Fruit fly (Drosophila melanogaster) whole organism, embryonic: ENCODE results near the gene mRpL28.

ENCODE experiments used
- Adf1 ChIP-seq: fragments of 200-800 bp; sonication (Bioruptor generic); IDR thresholded peaks from 2 replicates; pipeline ENCODE4 v1.3.6; 2022; ENCODE audit warnings: missing biosample characterization, missing genetic modification characterization
- Aef1 ChIP-seq: fragments of 200-800 bp; sonication (Bioruptor generic); IDR thresholded peaks from 3 replicates; pipeline ENCODE4 v1.3.6; 2022; ENCODE audit warnings: missing biosample characterization, missing genetic modification characterization
- Atf3 ChIP-seq: fragments of 200-800 bp; sonication (Bioruptor generic); optimal IDR thresholded peaks from 3 replicates; lab custom pipeline; 2016; ENCODE audit warnings: missing biosample characterization, missing genetic modification characterization
- Awh ChIP-seq: fragments of 200-800 bp; sonication (Bioruptor generic); IDR thresholded peaks from 2 replicates; pipeline ENCODE4, ENCODE4 v1.3.6; 2022; ENCODE audit warnings: missing biosample characterization, missing genetic modification characterization
- Blimp-1 ChIP-seq: fragments of 200-800 bp; sonication (Bioruptor generic); optimal IDR thresholded peaks from 3 replicates; lab custom pipeline; 2018; ENCODE audit warnings: missing biosample characterization, missing genetic modification characterization, mild to moderate bottlenecking, moderate library complexity, missing genetic modification reagents
- CG1024 ChIP-seq: fragments of 200-800 bp; sonication (Bioruptor generic); IDR thresholded peaks from 2 replicates; pipeline ENCODE4 v1.3.6; 2022; ENCODE audit warnings: missing biosample characterization, missing genetic modification characterization
- CG11085 ChIP-seq: fragments of 200-800 bp; sonication (Bioruptor generic); IDR thresholded peaks from 2 replicates; pipeline ENCODE4 v1.3.6; 2022; ENCODE audit warnings: missing biosample characterization, missing genetic modification characterization
- CG11456 ChIP-seq: fragments of 200-800 bp; sonication (Bioruptor generic); IDR thresholded peaks from 3 replicates; pipeline ENCODE4 v1.3.6; 2022; ENCODE audit warnings: missing biosample characterization, missing genetic modification characterization
- CG14014 ChIP-seq: fragments of 200-800 bp; sonication (Bioruptor generic); IDR thresholded peaks from 2 replicates; pipeline ENCODE4 v1.3.6; 2022; ENCODE audit warnings: missing biosample characterization, missing genetic modification characterization
- CG14710 ChIP-seq: fragments of 200-800 bp; sonication (Bioruptor generic); optimal IDR thresholded peaks from 3 replicates; lab custom pipeline; 2019; ENCODE audit warnings: missing biosample characterization, mild to moderate bottlenecking, missing genetic modification characterization, moderate library complexity
- CG17612 ChIP-seq: fragments of 200-800 bp; sonication (Bioruptor generic); IDR thresholded peaks from 2 replicates; pipeline ENCODE4 v1.3.6; 2022; ENCODE audit warnings: missing biosample characterization, missing genetic modification characterization
- CG1832 ChIP-seq: fragments of 200-800 bp; sonication (Bioruptor generic); optimal IDR thresholded peaks from 2 replicates; lab custom pipeline; 2017; ENCODE audit warnings: missing biosample characterization, mild to moderate bottlenecking, missing genetic modification characterization, inconsistent platforms
- CG32772 ChIP-seq: fragments of 200-800 bp; sonication (Bioruptor generic); IDR thresholded peaks from 2 replicates; pipeline ENCODE4 v1.3.6; 2022; ENCODE audit warnings: missing biosample characterization, missing genetic modification characterization
- CG4854 ChIP-seq: fragments of 200-800 bp; sonication (Bioruptor generic); optimal IDR thresholded peaks from 2 replicates; lab custom pipeline; 2016; ENCODE audit warnings: missing biosample characterization, missing genetic modification characterization, inconsistent platforms
- CG5953 ChIP-seq: fragments of 200-800 bp; sonication (Bioruptor generic); IDR thresholded peaks from 2 replicates; pipeline ENCODE4 v1.3.6; 2022; ENCODE audit warnings: missing biosample characterization, missing genetic modification characterization
- CG6654 ChIP-seq: fragments of 200-800 bp; sonication (Bioruptor generic); optimal IDR thresholded peaks from 2 replicates; lab custom pipeline; 2017; ENCODE audit warnings: missing biosample characterization, mild to moderate bottlenecking, missing genetic modification characterization
- CG6689 ChIP-seq: fragments of 200-800 bp; sonication (Bioruptor generic); IDR thresholded peaks from 2 replicates; pipeline ENCODE4 v1.3.6; 2022; ENCODE audit warnings: missing biosample characterization, missing genetic modification characterization
- CG8281 ChIP-seq: fragments of 200-800 bp; sonication (Bioruptor generic); optimal IDR thresholded peaks from 2 replicates; lab custom pipeline; 2018; ENCODE audit warnings: missing biosample characterization, mild to moderate bottlenecking, missing genetic modification characterization, moderate library complexity
- D ChIP-seq, 2 experiments: fragments of 200-800 bp in 1 of 2; fragments of >200 bp in 1 of 2; sonication (Bioruptor generic) in 1 of 2; optimal IDR thresholded peaks; 2 replicates in 1 of 2; 3 replicates in 1 of 2; lab custom pipeline; 2017; ENCODE audit warnings: mild to moderate bottlenecking in 1 of 2, missing biosample characterization in 1 of 2, missing genetic modification characterization in 1 of 2, missing genetic modification reagents in 1 of 2
- Doc2 ChIP-seq: fragments of 200-800 bp; sonication (Bioruptor generic); IDR thresholded peaks from 2 replicates; pipeline ENCODE4 v1.3.6; 2022; ENCODE audit warnings: missing biosample characterization, missing genetic modification characterization
- H15 ChIP-seq: fragments of 200-800 bp; sonication (Bioruptor generic); IDR thresholded peaks from 3 replicates; pipeline ENCODE4 v1.3.6; 2022; ENCODE audit warnings: missing biosample characterization, missing genetic modification characterization
- Hr78 ChIP-seq, 2 experiments: fragments of 200-800 bp in 1 of 2; fragments of >200 bp in 1 of 2; sonication (Bioruptor generic) in 1 of 2; optimal IDR thresholded peaks; 2 replicates each; lab custom pipeline; 2017 to 2019; ENCODE audit warnings: missing biosample characterization in 2 of 2, missing genetic modification characterization in 2 of 2, mild to moderate bottlenecking in 1 of 2, moderate library complexity in 1 of 2
- MBD-R2 ChIP-seq: fragments of 200-800 bp; sonication (Bioruptor generic); IDR thresholded peaks from 2 replicates; pipeline ENCODE4 v1.3.6; 2022; ENCODE audit warnings: missing biosample characterization, missing genetic modification characterization
- NFAT ChIP-seq: fragments of 200-800 bp; sonication (Bioruptor generic); IDR thresholded peaks from 2 replicates; pipeline ENCODE4 v1.3.6; 2022; ENCODE audit warnings: missing biosample characterization, missing genetic modification characterization
- Optix ChIP-seq: fragments of 200-800 bp; sonication (Bioruptor generic); IDR thresholded peaks from 3 replicates; pipeline ENCODE4 v1.3.6; 2022; ENCODE audit warnings: missing biosample characterization, missing genetic modification characterization
- Taf1 ChIP-seq: fragments of 200-800 bp; sonication (Bioruptor generic); IDR thresholded peaks from 2 replicates; pipeline ENCODE4 v1.3.6; 2022; ENCODE audit warnings: missing biosample characterization, missing genetic modification characterization
- Trl ChIP-seq, 3 experiments: fragments of >200 bp in 2 of 3; fragments of 200-800 bp in 1 of 3; sonication (Bioruptor generic) in 1 of 3; optimal IDR thresholded peaks; 2 replicates in 1 of 3; 3 replicates in 2 of 3; lab custom pipeline; 2016 to 2017; ENCODE audit warnings: missing biosample characterization in 1 of 3, missing genetic modification characterization in 1 of 3
- YL-1 ChIP-seq: fragments of 200-800 bp; sonication (Bioruptor generic); optimal IDR thresholded peaks from 3 replicates; lab custom pipeline; 2017; ENCODE audit warnings: missing biosample characterization, mild to moderate bottlenecking, missing genetic modification characterization
- aop ChIP-seq: fragments of 200-800 bp; sonication (Bioruptor generic); IDR thresholded peaks from 2 replicates; pipeline ENCODE4 v1.3.6; 2022; ENCODE audit warnings: missing biosample characterization, missing genetic modification characterization
- ara ChIP-seq: fragments of 200-800 bp; sonication (Bioruptor generic); IDR thresholded peaks from 2 replicates; pipeline ENCODE4 v1.3.6; 2022; ENCODE audit warnings: missing biosample characterization, missing genetic modification characterization
- ase ChIP-seq: fragments of 200-800 bp; sonication (Bioruptor generic); IDR thresholded peaks from 3 replicates; pipeline ENCODE4 v1.3.6; 2022; ENCODE audit warnings: missing biosample characterization, missing genetic modification characterization
- caup ChIP-seq: fragments of 200-800 bp; sonication (Bioruptor generic); optimal IDR thresholded peaks from 3 replicates; lab custom pipeline; 2017; ENCODE audit warnings: missing biosample characterization, mild to moderate bottlenecking, missing genetic modification characterization, moderate library complexity; ENCODE audit not compliant: severe bottlenecking
- crc ChIP-seq: fragments of 200-800 bp; sonication (Bioruptor generic); optimal IDR thresholded peaks from 2 replicates; lab custom pipeline; 2016; ENCODE audit warnings: missing biosample characterization, missing genetic modification characterization
- croc ChIP-seq: fragments of 200-800 bp; sonication (Bioruptor generic); conservative IDR thresholded peaks from 3 replicates; pipeline ENCODE4 v1.3.6; 2022; ENCODE audit warnings: missing biosample characterization, missing genetic modification characterization
- en ChIP-seq: fragments of 200-800 bp; sonication (Bioruptor generic); optimal IDR thresholded peaks from 2 replicates; lab custom pipeline; 2016; ENCODE audit warnings: missing biosample characterization, missing genetic modification characterization
- eyg ChIP-seq: fragments of 200-800 bp; sonication (Bioruptor generic); optimal IDR thresholded peaks from 3 replicates; lab custom pipeline; 2016; ENCODE audit warnings: missing biosample characterization, missing genetic modification characterization
- grau ChIP-seq: fragments of 200-800 bp; optimal IDR thresholded peaks from 3 replicates; lab custom pipeline; 2019; ENCODE audit warnings: missing biosample characterization, mild to moderate bottlenecking, missing genetic modification characterization, moderate library complexity
- knrl ChIP-seq: fragments of 200-800 bp; sonication (Bioruptor generic); IDR thresholded peaks from 3 replicates; pipeline ENCODE4 v1.3.6; 2022; ENCODE audit warnings: missing biosample characterization, missing genetic modification characterization; ENCODE audit not compliant: partially characterized antibody
- lola ChIP-seq, 3 experiments: fragments of >200 bp in 2 of 3; fragments of 200-800 bp in 1 of 3; sonication (Bioruptor generic) in 1 of 3; optimal IDR thresholded peaks; 2 replicates each; lab custom pipeline; 2017 to 2019; ENCODE audit warnings: missing biosample characterization in 3 of 3, missing genetic modification characterization in 3 of 3, mild to moderate bottlenecking in 1 of 3, moderate library complexity in 1 of 3
- nerfin-2 ChIP-seq: fragments of 200-800 bp; sonication (Bioruptor generic); IDR thresholded peaks from 2 replicates; pipeline ENCODE4 v1.3.6; 2022; ENCODE audit warnings: missing biosample characterization, missing genetic modification characterization; ENCODE audit not compliant: partially characterized antibody
- ranshi ChIP-seq: fragments of 200-800 bp; sonication (Bioruptor generic); IDR thresholded peaks from 2 replicates; pipeline ENCODE4 v1.3.6; 2022; ENCODE audit warnings: missing biosample characterization, missing genetic modification characterization
- slp2 ChIP-seq: fragments of 200-800 bp; sonication (Bioruptor generic); optimal IDR thresholded peaks from 2 replicates; lab custom pipeline; 2016; ENCODE audit warnings: missing biosample characterization, missing genetic modification characterization
- sr ChIP-seq: fragments of 200-800 bp; sonication (Bioruptor generic); IDR thresholded peaks from 3 replicates; pipeline ENCODE4 v1.3.6; 2022; ENCODE audit warnings: missing biosample characterization, missing genetic modification characterization
- stwl ChIP-seq: fragments of 200-800 bp; sonication (Bioruptor generic); optimal IDR thresholded peaks from 3 replicates; lab custom pipeline; 2018; ENCODE audit warnings: missing biosample characterization, mild to moderate bottlenecking, missing genetic modification characterization, moderate library complexity
- sug ChIP-seq: fragments of 200-800 bp; optimal IDR thresholded peaks from 2 replicates; lab custom pipeline; 2019; ENCODE audit warnings: missing biosample characterization, mild to moderate bottlenecking, missing genetic modification characterization, moderate library complexity
- vvl ChIP-seq: fragments of 200-800 bp; sonication (Bioruptor generic); IDR thresholded peaks from 2 replicates; pipeline ENCODE4 v1.3.6; 2022; ENCODE audit warnings: missing biosample characterization, missing genetic modification characterization
- zfh1 ChIP-seq: fragments of 200-800 bp; sonication (Bioruptor generic); IDR thresholded peaks from 3 replicates; pipeline ENCODE4 v1.3.6; 2022; ENCODE audit warnings: missing biosample characterization, missing genetic modification characterization

Gene mRpL28

dm6 chr2L:5000919-5001581 lies 27.3 kb downstream of the mRpL28 start (continued):
- peak; percentile 28 for TF ChIP-seq Aef1
- 0 out of 2 replicates have a peak, but pooled peaks have one; percentile 41 for TF ChIP-seq nerfin-2
- no peak for TF ChIP-seq CG14710 (tag; lab: Kevin White, UChicago)
- peak; percentile 44; the same call in 2 of the 3 replicates for TF ChIP-seq ase (GFP tag; lab: Robert Waterston, UW)
- TF ChIP-seq Awh (GFP tag; lab: Robert Waterston, UW), result peak; percentile 8; the same call in 1 of the 2 replicates
- peak; percentile 35 for TF ChIP-seq NFAT (GFP tag; lab: Robert Waterston, UW)
- TF ChIP-seq CG14014 (GFP tag; lab: Robert Waterston, UW), result peak; percentile 52
- peak; percentile 60 for TF ChIP-seq ara (GFP tag; lab: Robert Waterston, UW)
- TF ChIP-seq D (optimal IDR thresholded peaks at IDR 0.05; lab: Kevin White, UChicago), result peak; percentile 57
- no peak for TF ChIP-seq D (GFP tag; optimal IDR thresholded peaks at IDR 0.05; lab: Kevin White, UChicago)
- peak; percentile 52; the same call in 1 of the 2 replicates for TF ChIP-seq CG5953 (GFP tag; lab: Robert Waterston, UW)
- TF ChIP-seq CG11085 (GFP tag; lab: Robert Waterston, UW), result peak; percentile 51
- TF ChIP-seq Taf1 (GFP tag; lab: Robert Waterston, UW), result peak; percentile 52
- TF ChIP-seq lola (GFP tag; optimal IDR thresholded peaks at IDR 0.05; lab: Kevin White, UChicago), result peak in 1 of 3 experiments; percentile 55
- TF ChIP-seq CG11456 (GFP tag; lab: Robert Waterston, UW), result peak; percentile 68; the same call in 2 of the 3 replicates
- TF ChIP-seq zfh1 (GFP tag; lab: Robert Waterston, UW), result peak; percentile 72
- peak; percentile 23; the same call in 2 of the 3 replicates for TF ChIP-seq Optix (GFP tag; lab: Robert Waterston, UW)
- peak; percentile 6 for TF ChIP-seq vvl (GFP tag; lab: Robert Waterston, UW)
- peak; percentile 50 for TF ChIP-seq CG1832 (GFP tag; lab: Kevin White, UChicago)
- TF ChIP-seq Atf3 (GFP tag; lab: Kevin White, UChicago), result peak; percentile 69
- peak; percentile 58 for TF ChIP-seq CG8281 (tag; lab: Kevin White, UChicago)
- peak; percentile 48 for TF ChIP-seq Blimp-1 (GFP tag; lab: Kevin White, UChicago)
- peak; percentile 44 for TF ChIP-seq CG17612 (GFP tag; lab: Robert Waterston, UW)
- TF ChIP-seq ranshi (GFP tag; lab: Robert Waterston, UW), result peak; percentile 41; the same call in 1 of the 2 replicates
- peak; percentile 12; the same call in 2 of the 3 replicates for TF ChIP-seq croc (GFP tag; lab: Robert Waterston, UW)
- TF ChIP-seq CG1024 (GFP tag; lab: Robert Waterston, UW), result 0 out of 2 replicates have a peak, but pooled peaks have one; percentile 11
- TF ChIP-seq CG32772, result peak; percentile 47; the same call in 1 of the 2 replicates
- TF ChIP-seq sug (tag; lab: Kevin White, UChicago), result peak; percentile 41
- TF ChIP-seq CG6689, result peak; percentile 12; the same call in 1 of the 2 replicates
- 0 out of 3 replicates have a peak, but pooled peaks have one; percentile 7 for TF ChIP-seq sr (GFP tag; lab: Robert Waterston, UW)
- TF ChIP-seq YL-1 (GFP tag; lab: Kevin White, UChicago), result peak; percentile 6
- peak in 1 of 2 experiments; percentile 71 for TF ChIP-seq Hr78 (GFP tag; optimal IDR thresholded peaks at IDR 0.05; lab: Kevin White, UChicago)
- peak in 1 of 2 experiments; percentile 29 for TF ChIP-seq Trl (optimal IDR thresholded peaks at IDR 0.05; lab: Kevin White, UChicago)
- TF ChIP-seq Trl (GFP tag; optimal IDR thresholded peaks at IDR 0.05; lab: Kevin White, UChicago), result peak; percentile 41
- peak; percentile 94 for TF ChIP-seq grau (tag; lab: Kevin White, UChicago)
- peak; percentile 86 for TF ChIP-seq CG6654 (GFP tag; lab: Kevin White, UChicago)
- no peak for TF ChIP-seq CG4854 (GFP tag; lab: Kevin White, UChicago)
- TF ChIP-seq H15 (GFP tag; lab: Robert Waterston, UW), result peak; percentile 48; the same call in 2 of the 3 replicates
- TF ChIP-seq caup (GFP tag; lab: Kevin White, UChicago), result no peak
- TF ChIP-seq MBD-R2 (GFP tag; lab: Robert Waterston, UW), result peak; percentile 47; the same call in 1 of the 2 replicates
- peak; percentile 63; the same call in 1 of the 3 replicates for TF ChIP-seq knrl (GFP tag; lab: Robert Waterston, UW)
- TF ChIP-seq crc, result no peak
- TF ChIP-seq Doc2 (GFP tag; lab: Robert Waterston, UW), result 0 out of 2 replicates have a peak, but pooled peaks have one; percentile 4
- TF ChIP-seq eyg (GFP tag; lab: Kevin White, UChicago), result no peak
- no peak for TF ChIP-seq en (GFP tag; lab: Kevin White, UChicago)
- peak; percentile 24 for TF ChIP-seq stwl (tag; lab: Kevin White, UChicago)
- peak; percentile 52; the same call in 1 of the 2 replicates for TF ChIP-seq Adf1 (GFP tag; lab: Robert Waterston, UW)
- TF ChIP-seq slp2, result no peak
- 0 out of 2 replicates have a peak, but pooled peaks have one; percentile 43 for TF ChIP-seq aop (GFP tag; lab: Robert Waterston, UW)
